Fruit fly (Drosophila melanogaster) whole organism: ENCODE data around the gene Non2.

ENCODE experiments used
- EcR ChIP-seq, 2 experiments: fragments of >200 bp; optimal IDR thresholded peaks; 2 replicates each; lab custom pipeline; 2017; ENCODE audit warnings: missing biosample characterization in 2 of 2, missing genetic modification characterization in 2 of 2, missing genetic modification reagents in 2 of 2
- psq ChIP-seq: fragments of >200 bp; optimal IDR thresholded peaks from 2 replicates; lab custom pipeline; 2017
- usp ChIP-seq: fragments of >200 bp; optimal IDR thresholded peaks from 2 replicates; lab custom pipeline; 2017; ENCODE audit warnings: missing biosample characterization, missing genetic modification characterization, mixed read lengths

- TF ChIP-seq usp (no peak), EcR (GFP tag; optimal IDR thresholded peaks at IDR 0.05; lab: Kevin White, UChicago) (no peak), psq (no peak)
Observed at dm6 chr3L:2733208-2733607, 33.6 kb upstream of the Non2 start.
